Worm (Caenorhabditis elegans): ENCODE results near the gene coq-8.

ce11 chrIII:4837429-4837828 lies 25.8 kb upstream of the coq-8 start, which contains the start of the genes acbp-7 and F26A1.19:
- TF ChIP-seq hmg-4 (GFP tag; optimal IDR thresholded peaks at IDR 0.05) (no peak), ama-1 (optimal IDR thresholded peaks at IDR 0.05) (no peak), tbx-37 (GFP tag; conservative IDR thresholded peaks at IDR 0.05) (no peak), F13C5.2 (tag; optimal IDR thresholded peaks at IDR 0.05) (no peak), ets-7 (tag; optimal IDR thresholded peaks at IDR 0.05) (no peak), flt-1 (GFP tag; IDR thresholded peaks at IDR 0.05) (no peak), ceh-36 (tag; optimal IDR thresholded peaks at IDR 0.05) (no peak)

Measured in whole organism, early embryonic.